Worm (Caenorhabditis elegans): Measurements from ENCODE around the gene tlk-1.

DNA sequence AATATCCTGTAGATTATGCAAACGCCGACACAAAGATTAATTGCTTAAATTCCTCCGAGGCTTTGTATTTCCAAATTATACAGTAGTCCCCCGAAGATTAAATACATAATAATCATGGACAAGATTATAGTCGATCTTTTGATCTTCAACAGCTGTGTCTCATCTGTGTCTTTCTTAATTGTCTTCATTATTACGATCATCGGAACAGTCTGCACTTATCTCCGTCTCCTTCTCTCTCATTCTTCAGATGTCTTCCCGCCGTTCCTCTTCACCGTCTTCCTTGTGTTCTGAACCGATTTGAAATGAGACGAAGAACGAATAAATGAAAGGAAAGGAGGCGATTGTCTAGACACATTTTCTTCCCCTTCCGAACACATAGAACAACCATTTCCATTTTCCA is 38.6 kb upstream of the tlk-1 start:
- no peak for TF ChIP-seq ztf-23 (GFP tag; IDR thresholded peaks at IDR 0.05)
- TF ChIP-seq T22C8.4 (GFP tag; IDR thresholded peaks at IDR 0.05) = no peak
- TF ChIP-seq cog-1 (tag; optimal IDR thresholded peaks at IDR 0.05) = no peak
- no peak for TF ChIP-seq klf-2 (GFP tag; conservative IDR thresholded peaks at IDR 0.05)
- no peak for TF ChIP-seq flt-1 (GFP tag; IDR thresholded peaks at IDR 0.05)
- no peak for TF ChIP-seq tab-1 (GFP tag; IDR thresholded peaks at IDR 0.05)
- TF ChIP-seq med-1 (GFP tag; optimal IDR thresholded peaks at IDR 0.05; ENCODE audit: insufficient read depth) = no peak

All from whole organism, midembryonic.